Worm (Caenorhabditis elegans) whole organism, L2 larva: ENCODE results near the gene C39E9.8.

Experiments
- R02D3.7 ChIP-seq: fragments of 150-350 bp; optimal IDR thresholded peaks from 2 replicates; lab custom pipeline; 2014; ENCODE audit warnings: missing biosample characterization, missing genetic modification characterization
- egl-27 ChIP-seq: sonication (generic microtip); optimal IDR thresholded peaks from 3 replicates; lab custom pipeline; 2017; ENCODE audit warnings: missing biosample characterization, missing genetic modification reagents, missing genetic modification characterization
- lin-39 ChIP-seq: fragments of 150-350 bp; optimal IDR thresholded peaks from 2 replicates; lab custom pipeline; 2014; ENCODE audit warnings: missing biosample characterization, missing genetic modification reagents, missing genetic modification characterization
- mdl-1 ChIP-seq, 2 experiments: fragments of 150-350 bp in 1 of 2; sonication (generic microtip) in 1 of 2; optimal IDR thresholded peaks; 2 replicates each; lab custom pipeline; 2017; ENCODE audit warnings: missing biosample characterization in 2 of 2, missing genetic modification characterization in 2 of 2
- nhr-129 ChIP-seq: fragments of 150-350 bp; optimal IDR thresholded peaks from 2 replicates; lab custom pipeline; 2014; ENCODE audit warnings: missing biosample characterization, missing genetic modification characterization
- sem-4 ChIP-seq: fragments of 150-350 bp; optimal IDR thresholded peaks from 2 replicates; lab custom pipeline; 2014; ENCODE audit warnings: missing biosample characterization, missing genetic modification reagents, missing genetic modification characterization
- snpc-4 ChIP-seq: fragments of 150-350 bp; optimal IDR thresholded peaks from 2 replicates; lab custom pipeline; 2014; ENCODE audit warnings: missing biosample characterization, missing genetic modification characterization
- unc-62 ChIP-seq: fragments of 150-350 bp; optimal IDR thresholded peaks from 2 replicates; lab custom pipeline; 2014; ENCODE audit warnings: missing biosample characterization, missing genetic modification reagents, missing genetic modification characterization

DNA sequence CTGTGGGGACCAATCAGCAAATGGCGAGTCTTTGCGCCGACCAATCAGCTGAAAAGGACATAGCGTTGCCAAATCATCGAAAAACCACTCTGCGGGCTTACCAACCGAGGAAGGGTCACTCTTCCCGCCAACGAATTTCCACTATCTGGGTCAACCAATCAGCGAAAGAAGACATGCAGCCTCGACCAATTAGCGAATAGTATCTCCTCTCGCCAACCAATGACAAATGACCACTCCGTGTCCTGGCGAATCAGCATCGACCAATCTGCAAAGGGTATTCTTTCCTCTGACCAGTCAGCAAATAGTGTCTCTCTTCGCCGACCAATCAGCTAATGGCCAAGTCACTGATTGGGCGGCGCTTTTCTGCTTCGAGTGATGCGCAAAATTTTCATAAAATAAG, 37.8 kb upstream of the C39E9.8 start:
- TF ChIP-seq R02D3.7 (tag; lab: Kevin White, UChicago) (no peak), snpc-4 (tag; lab: Kevin White, UChicago) (no peak), nhr-129 (no peak), sem-4 (tag; lab: Kevin White, UChicago) (no peak), mdl-1 (tag; optimal IDR thresholded peaks at IDR 0.05; lab: Kevin White, UChicago) (no peak), egl-27 (tag; lab: Kevin White, UChicago) (no peak), lin-39 (tag; lab: Kevin White, UChicago) (no peak), unc-62 (GFP tag; lab: Kevin White, UChicago) (no peak)
